Worm (Caenorhabditis elegans): ENCODE measurements around the gene srx-21.

ce11 chrV:631832-632231 is 45.0 kb upstream of the srx-21 start:
- TF ChIP-seq fkh-10 (GFP tag; optimal IDR thresholded peaks at IDR 0.05) (no peak), pax-1 (tag; optimal IDR thresholded peaks at IDR 0.05) (no peak), hlh-6 (tag; optimal IDR thresholded peaks at IDR 0.05) (no peak), pha-4 (tag; optimal IDR thresholded peaks at IDR 0.05) (no peak), ets-4 (tag; optimal IDR thresholded peaks at IDR 0.05) (no peak), hlh-13 (GFP tag; optimal IDR thresholded peaks at IDR 0.05) (no peak), gmeb-2 (tag; optimal IDR thresholded peaks at IDR 0.05) (no peak), elt-2 (tag; optimal IDR thresholded peaks at IDR 0.05) (no peak), nhr-11 (tag; optimal IDR thresholded peaks at IDR 0.05) (no peak), dmd-4 (tag; optimal IDR thresholded peaks at IDR 0.05; ENCODE audit: borderline replicate concordance) (no peak), madf-2 (tag; optimal IDR thresholded peaks at IDR 0.05) (no peak), tbx-7 (tag; optimal IDR thresholded peaks at IDR 0.05) (no peak), pqm-1 (tag; optimal IDR thresholded peaks at IDR 0.05) (no peak)
